Worm (Caenorhabditis elegans): ENCODE measurements around the gene ZK616.2.

DNA sequence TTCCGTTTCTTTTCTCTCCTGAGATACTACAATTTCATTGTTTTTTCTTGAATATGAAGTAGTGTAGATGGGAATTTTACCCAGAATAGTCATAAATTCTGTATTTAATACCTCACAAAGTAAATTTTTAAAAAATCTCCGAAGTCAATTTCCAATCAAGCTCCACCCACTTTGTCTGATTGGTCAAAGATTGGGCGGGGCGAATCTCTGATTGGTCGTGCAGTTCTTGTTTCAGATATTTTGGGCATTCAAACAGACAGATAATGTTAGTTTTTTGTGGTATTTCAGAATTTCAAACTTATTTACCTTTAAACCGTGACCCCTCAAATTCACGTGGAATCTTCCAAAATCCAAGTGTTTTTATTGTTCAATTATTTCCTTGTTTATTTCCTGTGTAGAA, 37.1 kb upstream of the ZK616.2 start, which contains the start of gene F41H10.5:
- TF ChIP-seq lin-32 (GFP tag; optimal IDR thresholded peaks at IDR 0.05) (no peak), pha-4 (tag; optimal IDR thresholded peaks at IDR 0.05) (no peak), lin-13 (tag; optimal IDR thresholded peaks at IDR 0.05) (no peak), snpc-4 (tag; optimal IDR thresholded peaks at IDR 0.05) (no peak), nhr-2 (tag; optimal IDR thresholded peaks at IDR 0.05) (no peak), elt-3 (tag; optimal IDR thresholded peaks at IDR 0.05) (no peak), unc-62 (GFP tag; optimal IDR thresholded peaks at IDR 0.05) (no peak), nhr-28 (tag; optimal IDR thresholded peaks at IDR 0.05) (no peak), blmp-1 (tag; optimal IDR thresholded peaks at IDR 0.05) (no peak), hlh-1 (tag; optimal IDR thresholded peaks at IDR 0.05) (no peak)

Data from whole organism, mixed stage, embryonic.